Worm (Caenorhabditis elegans) whole organism, late embryonic: Measurements from ENCODE around the gene twk-18.

Experiments
- ets-4 ChIP-seq: sonication (generic microtip); optimal IDR thresholded peaks from 2 replicates; lab custom pipeline; 2016; ENCODE audit warnings: missing genetic modification characterization, missing compliant biosample characterization
- lim-6 ChIP-seq: sonication (generic microtip); optimal IDR thresholded peaks from 2 replicates; lab custom pipeline; 2016; ENCODE audit warnings: missing genetic modification characterization, missing compliant biosample characterization

DNA sequence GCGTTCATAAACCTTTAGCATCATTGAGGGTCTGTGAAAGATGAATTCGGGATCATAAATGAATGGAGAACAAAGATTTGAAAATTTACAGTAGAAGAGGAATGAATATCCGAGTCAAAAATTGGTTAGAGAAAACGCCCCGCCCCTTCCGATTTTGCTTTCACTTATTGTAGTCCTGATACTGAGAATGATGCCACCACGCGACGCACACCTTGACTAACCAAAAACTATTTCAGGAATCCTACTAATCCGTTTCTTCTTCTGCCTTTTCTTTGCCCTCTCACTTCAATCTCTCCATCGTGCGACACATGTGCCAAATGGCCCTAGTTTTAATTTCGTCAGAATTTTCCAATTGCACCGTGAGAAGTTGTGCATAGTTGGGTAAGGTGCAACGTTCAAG lies 24.5 kb upstream of the twk-18 start:
- no peak for TF ChIP-seq lim-6
- no peak for TF ChIP-seq ets-4
